Worm (Caenorhabditis elegans) whole organism, midembryonic: ENCODE measurements around the gene ZC262.2.

Experiments used
- T22C8.4 ChIP-seq: fragments of 200-800 bp; sonication (Bioruptor generic); IDR thresholded peaks from 2 replicates; pipeline ENCODE4 v1.3.6; 2022; ENCODE audit warnings: missing genetic modification characterization, missing compliant biosample characterization
- flt-1 ChIP-seq: fragments of 200-800 bp; sonication (Bioruptor generic); IDR thresholded peaks from 2 replicates; pipeline ENCODE4 v1.3.6; 2022; ENCODE audit warnings: missing genetic modification characterization, missing compliant biosample characterization
- ref-1 ChIP-seq: fragments of 200-800 bp; sonication (Bioruptor generic); conservative IDR thresholded peaks from 2 replicates; pipeline ENCODE4 v1.3.6; 2022; ENCODE audit warnings: missing genetic modification reagents, missing genetic modification characterization, missing compliant biosample characterization

- TF ChIP-seq T22C8.4 (GFP tag; lab: Robert Waterston, UW) (no peak), ref-1 (GFP tag; lab: Robert Waterston, UW) (no peak), flt-1 (GFP tag; lab: Robert Waterston, UW) (no peak)
These were observed 19.5 kb upstream of the ZC262.2 start, which contains the start of gene F10E9.2 for ce11 chrIII:8312393-8312792.
